Worm (Caenorhabditis elegans) whole organism, L1 larva: ENCODE data around the gene ZK418.13.

Experiments used
- C16A3.4 ChIP-seq: fragments of 150-350 bp; optimal IDR thresholded peaks from 2 replicates; lab custom pipeline; 2014; ENCODE audit warnings: missing biosample characterization, missing genetic modification characterization
- Y116A8C.19 ChIP-seq: sonication (generic microtip); optimal IDR thresholded peaks from 2 replicates; lab custom pipeline; 2016; ENCODE audit warnings: missing compliant biosample characterization, missing genetic modification characterization, borderline replicate concordance
- aha-1 ChIP-seq: fragments of 150-350 bp; optimal IDR thresholded peaks from 2 replicates; lab custom pipeline; 2014; ENCODE audit warnings: missing biosample characterization, missing genetic modification characterization
- aly-2 ChIP-seq: fragments of 150-350 bp; optimal IDR thresholded peaks from 2 replicates; lab custom pipeline; 2014; ENCODE audit warnings: missing biosample characterization, missing genetic modification characterization
- blmp-1 ChIP-seq: fragments of 150-350 bp; optimal IDR thresholded peaks from 2 replicates; lab custom pipeline; 2014; ENCODE audit warnings: missing biosample characterization, missing genetic modification characterization
- ceh-63 ChIP-seq: fragments of 200-800 bp; sonication (Bioruptor generic); optimal IDR thresholded peaks from 2 replicates; lab custom pipeline; 2018; ENCODE audit warnings: mild to moderate bottlenecking, missing genetic modification characterization, missing compliant biosample characterization
- ceh-82 ChIP-seq, 3 experiments: fragments of 150-350 bp in 1 of 3; sonication (generic microtip) in 2 of 3; optimal IDR thresholded peaks; 2 replicates each; lab custom pipeline; 2014 to 2017; ENCODE audit warnings: missing biosample characterization in 3 of 3, missing genetic modification characterization in 3 of 3
- ces-1 ChIP-seq: fragments of 150-350 bp; optimal IDR thresholded peaks from 2 replicates; lab custom pipeline; 2014; ENCODE audit warnings: missing biosample characterization, missing genetic modification reagents, missing genetic modification characterization
- dsc-1 ChIP-seq: sonication (generic microtip); optimal IDR thresholded peaks from 2 replicates; lab custom pipeline; 2016; ENCODE audit warnings: mild to moderate bottlenecking, missing genetic modification characterization, missing compliant biosample characterization
- egl-13 ChIP-seq: sonication (generic microtip); optimal IDR thresholded peaks from 2 replicates; lab custom pipeline; 2016; ENCODE audit warnings: missing genotype, missing genetic modification reagents, missing genetic modification characterization, missing compliant biosample characterization
- ets-5 ChIP-seq: fragments of 200-800 bp; sonication (Bioruptor generic); IDR thresholded peaks from 2 replicates; pipeline ENCODE4 v1.3.6; 2022; ENCODE audit warnings: missing genetic modification characterization, missing compliant biosample characterization
- fkh-10 ChIP-seq: sonication (generic microtip); optimal IDR thresholded peaks from 2 replicates; lab custom pipeline; 2017; ENCODE audit warnings: missing biosample characterization, missing genetic modification reagents, missing genetic modification characterization
- fkh-4 ChIP-seq: sonication (generic microtip); optimal IDR thresholded peaks from 2 replicates; lab custom pipeline; 2016; ENCODE audit warnings: missing compliant biosample characterization, missing genetic modification characterization, borderline replicate concordance
- fkh-8 ChIP-seq: sonication (generic microtip); optimal IDR thresholded peaks from 2 replicates; lab custom pipeline; 2016; ENCODE audit warnings: mild to moderate bottlenecking, missing genetic modification characterization, missing compliant biosample characterization
- hpl-2 ChIP-seq: fragments of 150-350 bp; optimal IDR thresholded peaks from 2 replicates; lab custom pipeline; 2014; ENCODE audit warnings: missing biosample characterization, missing genetic modification reagents, missing genetic modification characterization
- irx-1 ChIP-seq: sonication (generic microtip); optimal IDR thresholded peaks from 2 replicates; lab custom pipeline; 2016; ENCODE audit warnings: missing genetic modification characterization, missing compliant biosample characterization
- isw-1 ChIP-seq: fragments of 200-800 bp; sonication (Bioruptor generic); IDR thresholded peaks from 2 replicates; pipeline ENCODE4 v1.3.6; 2022; ENCODE audit warnings: missing genetic modification characterization, missing compliant biosample characterization
- jun-1 ChIP-seq: fragments of 150-350 bp; optimal IDR thresholded peaks from 2 replicates; lab custom pipeline; 2014; ENCODE audit warnings: missing biosample characterization, missing genetic modification reagents, missing genetic modification characterization
- lin-13 ChIP-seq: fragments of 150-350 bp; optimal IDR thresholded peaks from 2 replicates; lab custom pipeline; 2014; ENCODE audit warnings: missing biosample characterization, missing genetic modification reagents, missing genetic modification characterization
- lin-14 ChIP-seq: fragments of 200-800 bp; sonication (Bioruptor generic); optimal IDR thresholded peaks from 2 replicates; lab custom pipeline; 2018; ENCODE audit warnings: mild to moderate bottlenecking, missing genetic modification characterization, moderate library complexity, missing compliant biosample characterization
- lin-15B ChIP-seq: fragments of 150-350 bp; sonication (generic microtip); optimal IDR thresholded peaks from 3 replicates; lab custom pipeline; 2014; ENCODE audit warnings: missing biosample characterization, missing genetic modification characterization
- lin-35 ChIP-seq, 2 experiments: fragments of 150-350 bp; optimal IDR thresholded peaks; 2 replicates each; lab custom pipeline; 2014; ENCODE audit warnings: missing biosample characterization in 2 of 2, missing genetic modification characterization in 2 of 2, missing genetic modification reagents in 2 of 2
- lin-39 ChIP-seq: fragments of 150-350 bp; optimal IDR thresholded peaks from 2 replicates; lab custom pipeline; 2014; ENCODE audit warnings: missing biosample characterization, missing genetic modification reagents, missing genetic modification characterization
- lir-3 ChIP-seq: sonication (generic microtip); optimal IDR thresholded peaks from 2 replicates; lab custom pipeline; 2016; ENCODE audit warnings: mild to moderate bottlenecking, missing genetic modification characterization, moderate library complexity, missing compliant biosample characterization; ENCODE audit not compliant: poor library complexity
- mdl-1 ChIP-seq, 2 experiments: fragments of 150-350 bp; optimal IDR thresholded peaks; 2 replicates each; lab custom pipeline; 2014 to 2017; ENCODE audit warnings: missing biosample characterization in 2 of 2, missing genetic modification characterization in 2 of 2, inconsistent platforms in 1 of 2
- mep-1 ChIP-seq: fragments of 150-350 bp; optimal IDR thresholded peaks from 2 replicates; lab custom pipeline; 2014; ENCODE audit warnings: missing biosample characterization, missing genetic modification characterization
- nhr-12 ChIP-seq: sonication (generic microtip); optimal IDR thresholded peaks from 2 replicates; lab custom pipeline; 2017; ENCODE audit warnings: missing biosample characterization, missing genetic modification characterization
- nhr-19 ChIP-seq: fragments of 200-800 bp; sonication (Bioruptor generic); conservative IDR thresholded peaks from 2 replicates; pipeline ENCODE4 v1.3.6; 2022; ENCODE audit warnings: missing genetic modification characterization, missing compliant biosample characterization
- nhr-20 ChIP-seq: sonication (generic microtip); optimal IDR thresholded peaks from 2 replicates; lab custom pipeline; 2016; ENCODE audit warnings: mild to moderate bottlenecking, missing genetic modification characterization, missing compliant biosample characterization
- nhr-28 ChIP-seq: fragments of 150-350 bp; optimal IDR thresholded peaks from 2 replicates; lab custom pipeline; 2014; ENCODE audit warnings: missing biosample characterization, missing genetic modification characterization
- nhr-47 ChIP-seq: sonication (generic microtip); optimal IDR thresholded peaks from 2 replicates; lab custom pipeline; 2016; ENCODE audit warnings: mild to moderate bottlenecking, missing genetic modification characterization, moderate library complexity, missing compliant biosample characterization
- nhr-71 ChIP-seq: sonication (generic microtip); optimal IDR thresholded peaks from 2 replicates; lab custom pipeline; 2016; ENCODE audit warnings: mild to moderate bottlenecking, missing genetic modification characterization, moderate library complexity, missing compliant biosample characterization
- nhr-85 ChIP-seq: sonication (generic microtip); peaks from one replicate; lab custom pipeline; 2016; ENCODE audit warnings: missing genetic modification characterization, inconsistent platforms, missing compliant biosample characterization
- nhr-90 ChIP-seq: sonication (generic microtip); optimal IDR thresholded peaks from 2 replicates; lab custom pipeline; 2016; ENCODE audit warnings: mild to moderate bottlenecking, missing genetic modification characterization, missing compliant biosample characterization; ENCODE audit not compliant: poor library complexity
- pag-3 ChIP-seq: sonication (generic microtip); optimal IDR thresholded peaks from 2 replicates; lab custom pipeline; 2017; ENCODE audit warnings: missing genetic modification characterization, mild to moderate bottlenecking, missing compliant biosample characterization, antibody characterized with exemption, borderline replicate concordance; ENCODE audit not compliant: insufficient read depth
- pax-3 ChIP-seq: fragments of 200-800 bp; sonication (Bioruptor generic); optimal IDR thresholded peaks from 2 replicates; lab custom pipeline; 2018; ENCODE audit warnings: mild to moderate bottlenecking, missing genetic modification characterization, moderate library complexity, missing compliant biosample characterization
- rnt-1 ChIP-seq: sonication (generic microtip); optimal IDR thresholded peaks from 2 replicates; lab custom pipeline; 2016; ENCODE audit warnings: mild to moderate bottlenecking, missing genetic modification characterization, moderate library complexity, missing compliant biosample characterization
- skn-1 ChIP-seq: fragments of 150-350 bp; optimal IDR thresholded peaks from 2 replicates; lab custom pipeline; 2014; ENCODE audit warnings: missing biosample characterization, missing genetic modification characterization
- snpc-4 ChIP-seq: fragments of 150-350 bp; optimal IDR thresholded peaks from 2 replicates; lab custom pipeline; 2014; ENCODE audit warnings: missing biosample characterization, missing genetic modification characterization
- snu-23 ChIP-seq: sonication (generic microtip); optimal IDR thresholded peaks from 2 replicates; lab custom pipeline; 2016; ENCODE audit warnings: missing genetic modification characterization, missing compliant biosample characterization
- sox-4 ChIP-seq: sonication (generic microtip); optimal IDR thresholded peaks from 2 replicates; lab custom pipeline; 2016; ENCODE audit warnings: missing genetic modification characterization, missing compliant biosample characterization
- sptf-1 ChIP-seq: fragments of 150-350 bp; optimal IDR thresholded peaks from 2 replicates; lab custom pipeline; 2014; ENCODE audit warnings: missing biosample characterization, missing genetic modification characterization
- sup-37 ChIP-seq: fragments of 200-800 bp; sonication (Bioruptor generic); optimal IDR thresholded peaks from 2 replicates; lab custom pipeline; 2018; ENCODE audit warnings: mild to moderate bottlenecking, missing genetic modification characterization, missing compliant biosample characterization
- swsn-7 ChIP-seq: sonication (generic microtip); optimal IDR thresholded peaks from 2 replicates; lab custom pipeline; 2016; ENCODE audit warnings: missing genetic modification characterization, missing compliant biosample characterization
- tbx-2 ChIP-seq: sonication (generic microtip); optimal IDR thresholded peaks from 2 replicates; lab custom pipeline; 2016; ENCODE audit warnings: missing genetic modification characterization, missing compliant biosample characterization
- unc-130 ChIP-seq: fragments of 150-350 bp; optimal IDR thresholded peaks from 2 replicates; lab custom pipeline; 2017; ENCODE audit warnings: missing biosample characterization, missing genetic modification characterization, inconsistent platforms
- vab-15 ChIP-seq: sonication (generic microtip); optimal IDR thresholded peaks from 2 replicates; lab custom pipeline; 2017; ENCODE audit warnings: missing genotype, mild to moderate bottlenecking, missing genetic modification characterization, missing compliant biosample characterization
- xbp-1 ChIP-seq: sonication (generic microtip); optimal IDR thresholded peaks from 2 replicates; lab custom pipeline; 2016; ENCODE audit warnings: missing genetic modification characterization, missing compliant biosample characterization
- zag-1 ChIP-seq: fragments of 150-350 bp; optimal IDR thresholded peaks from 2 replicates; lab custom pipeline; 2014; ENCODE audit warnings: missing biosample characterization, missing genetic modification characterization
- ztf-4 ChIP-seq: fragments of 150-350 bp; optimal IDR thresholded peaks from 2 replicates; lab custom pipeline; 2014; ENCODE audit warnings: missing biosample characterization, missing genetic modification characterization

Gene ZK418.13

DNA sequence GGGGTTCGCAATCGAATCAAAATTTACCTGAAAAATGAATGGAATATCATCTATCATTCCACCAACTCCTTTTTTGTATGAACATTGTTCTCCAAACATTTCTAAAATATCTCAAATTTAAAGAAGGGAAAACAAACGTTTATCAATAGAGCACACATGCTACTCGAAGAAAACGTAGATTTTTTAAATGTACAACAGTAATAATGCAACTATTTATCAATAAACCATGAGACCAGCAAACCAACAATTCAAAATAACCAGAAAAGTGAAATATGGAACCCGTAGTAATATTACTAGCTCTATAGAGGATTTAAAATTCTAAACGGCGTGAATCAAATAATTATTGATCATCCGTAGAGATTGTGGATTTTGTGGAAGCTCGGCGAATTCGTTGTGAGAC lies 2.5 kb upstream of the ZK418.13 start, which contains the start of gene ZK418.6:
ZK418.6 (minus strand) TSS at position 101 of the 400 bp plus-strand sequence.
- TF ChIP-seq egl-13 (tag; lab: Kevin White, UChicago) (no peak), nhr-12 (tag; lab: Kevin White, UChicago) (no peak), fkh-10 (GFP tag; lab: Kevin White, UChicago) (no peak)

DNA sequence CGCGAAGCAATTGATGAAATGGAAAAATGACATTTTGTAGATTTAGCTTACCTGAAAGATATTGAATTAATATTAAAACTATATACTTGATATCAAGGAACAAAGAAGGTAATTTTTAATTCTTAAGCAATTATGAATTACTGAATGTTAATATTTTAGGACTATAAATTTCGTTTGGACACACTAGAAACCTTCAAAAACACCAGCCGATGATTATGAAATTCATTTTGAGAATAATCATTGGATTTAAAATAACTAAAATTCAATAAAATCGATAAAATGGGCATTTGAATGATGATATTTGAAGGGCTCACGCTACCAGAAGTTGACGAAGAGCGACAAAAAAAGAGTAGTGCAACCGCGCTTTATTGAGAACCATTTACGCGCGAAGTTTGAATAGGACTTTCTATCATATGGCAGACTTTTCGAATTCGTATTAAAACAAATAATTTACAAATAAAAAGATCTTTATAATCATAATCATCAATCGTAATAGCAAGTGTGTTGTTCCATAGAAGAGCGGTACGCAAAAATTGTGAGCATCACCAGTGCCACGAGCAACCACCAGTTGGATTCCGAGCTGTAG lies 2.4 kb downstream of the ZK418.13 start, which contains the start of gene ZK418.5:
ZK418.5 (minus strand) TSS at position 51 of the 586 bp plus-strand sequence.
- TF ChIP-seq jun-1 (tag; lab: Kevin White, UChicago) (no peak), sptf-1 (tag; lab: Kevin White, UChicago) (no peak), ceh-82 (tag; optimal IDR thresholded peaks at IDR 0.05; lab: Kevin White, UChicago) (peak; percentile 29 to 68 (median 42)), zag-1 (no peak), nhr-85 (tag; lab: Kevin White, UChicago) (peak; percentile 58), C16A3.4 (tag; lab: Kevin White, UChicago) (peak; percentile 79), xbp-1 (tag; lab: Kevin White, UChicago) (peak; percentile 45), sox-4 (no peak), ces-1 (no peak), lin-39 (peak; percentile 15), pag-3 (tag; lab: Kevin White, UChicago) (no peak), ets-5 (GFP tag; lab: Robert Waterston, UW) (no peak), mep-1 (tag; lab: Kevin White, UChicago) (peak; percentile 42), snpc-4 (tag; lab: Kevin White, UChicago) (peak; percentile 25), isw-1 (GFP tag; lab: Robert Waterston, UW) (no peak; the same call in 1 of the 2 replicates), irx-1 (tag; lab: Kevin White, UChicago) (no peak), hpl-2 (GFP tag; lab: Kevin White, UChicago) (no peak), swsn-7 (tag; lab: Kevin White, UChicago) (peak; percentile 57), lir-3 (tag; lab: Kevin White, UChicago) (no peak), nhr-20 (peak; percentile 48), nhr-47 (peak; percentile 75), vab-15 (tag; lab: Kevin White, UChicago) (no peak), blmp-1 (peak; percentile 6), sup-37 (no peak), ztf-4 (tag; lab: Kevin White, UChicago) (no peak), ceh-63 (GFP tag; lab: Kevin White, UChicago) (no peak), nhr-71 (peak; percentile 70), aha-1 (tag; lab: Kevin White, UChicago) (no peak), dsc-1 (tag; lab: Kevin White, UChicago) (no peak), Y116A8C.19 (tag; lab: Kevin White, UChicago) (no peak), skn-1 (tag; lab: Kevin White, UChicago) (peak; percentile 78), lin-14 (GFP tag; lab: Kevin White, UChicago) (no peak), mdl-1 (tag; optimal IDR thresholded peaks at IDR 0.05; lab: Kevin White, UChicago) (peak in 1 of 2 experiments; percentile 11), snu-23 (GFP tag; lab: Kevin White, UChicago) (peak; percentile 54), fkh-8 (tag; lab: Kevin White, UChicago) (no peak), nhr-28 (tag; lab: Kevin White, UChicago) (no peak), lin-35 (GFP tag; optimal IDR thresholded peaks at IDR 0.05; lab: Kevin White, UChicago) (peak; percentile 97 to 99), rnt-1 (tag; lab: Kevin White, UChicago) (peak; percentile 78), pax-3 (tag; lab: Kevin White, UChicago) (no peak), nhr-19 (peak; percentile 55), aly-2 (tag; lab: Kevin White, UChicago) (peak; percentile 20), lin-13 (GFP tag; lab: Kevin White, UChicago) (peak; percentile 6), tbx-2 (tag; lab: Kevin White, UChicago) (peak; percentile 37), unc-130 (tag; lab: Kevin White, UChicago) (no peak), nhr-90 (tag; lab: Kevin White, UChicago) (peak; percentile 45), lin-15B (tag; lab: Kevin White, UChicago) (peak; percentile 27), fkh-4 (no peak)
